Fruit fly (Drosophila melanogaster) whole organism, embryonic: ENCODE data around the gene pr.

ENCODE experiments used
- Adf1 ChIP-seq: fragments of 200-800 bp; sonication (Bioruptor generic); IDR thresholded peaks from 2 replicates; pipeline ENCODE4 v1.3.6; 2022; ENCODE audit warnings: missing biosample characterization, missing genetic modification characterization
- CG10267 ChIP-seq: fragments of 200-800 bp; sonication (Bioruptor generic); optimal IDR thresholded peaks from 2 replicates; lab custom pipeline; 2018; ENCODE audit warnings: missing biosample characterization, mild to moderate bottlenecking, missing genetic modification characterization, moderate library complexity
- CG10366 ChIP-seq: fragments of 200-800 bp; sonication (Bioruptor generic); IDR thresholded peaks from 2 replicates; pipeline ENCODE4 v1.3.6; 2022; ENCODE audit warnings: missing biosample characterization, missing genetic modification characterization
- CG10431 ChIP-seq: fragments of 200-800 bp; sonication (Bioruptor generic); optimal IDR thresholded peaks from 3 replicates; lab custom pipeline; 2018; ENCODE audit warnings: missing biosample characterization, mild to moderate bottlenecking, missing genetic modification characterization
- CG10543 ChIP-seq: fragments of 200-800 bp; sonication (Bioruptor generic); optimal IDR thresholded peaks from 3 replicates; lab custom pipeline; 2017; ENCODE audit warnings: missing biosample characterization, mild to moderate bottlenecking, missing genetic modification characterization, moderate library complexity
- CG11398 ChIP-seq: fragments of 200-800 bp; sonication (Bioruptor generic); optimal IDR thresholded peaks from 2 replicates; lab custom pipeline; 2016; ENCODE audit warnings: missing biosample characterization, missing genetic modification characterization
- CG12391 ChIP-seq: fragments of 200-800 bp; sonication (Bioruptor generic); optimal IDR thresholded peaks from 3 replicates; lab custom pipeline; 2018; ENCODE audit warnings: missing biosample characterization, mild to moderate bottlenecking, missing genetic modification characterization, moderate library complexity
- CG12659 ChIP-seq: fragments of 200-800 bp; sonication (Bioruptor generic); optimal IDR thresholded peaks from 3 replicates; lab custom pipeline; 2017; ENCODE audit warnings: mild to moderate bottlenecking, missing biosample characterization, missing genetic modification reagents, missing genetic modification characterization
- CG14050 ChIP-seq: fragments of 200-800 bp; sonication (Bioruptor generic); IDR thresholded peaks from 3 replicates; pipeline ENCODE4 v1.3.6; 2022; ENCODE audit warnings: missing biosample characterization, missing genetic modification characterization
- CG14965 ChIP-seq: fragments of 200-800 bp; sonication (Bioruptor generic); optimal IDR thresholded peaks from 2 replicates; lab custom pipeline; 2016; ENCODE audit warnings: missing biosample characterization, missing genetic modification characterization, borderline replicate concordance
- CG15514 ChIP-seq: fragments of 200-800 bp; sonication (Bioruptor generic); optimal IDR thresholded peaks from 3 replicates; lab custom pipeline; 2017; ENCODE audit warnings: missing biosample characterization, missing genetic modification characterization, mild to moderate bottlenecking, moderate library complexity, missing genetic modification reagents
- CG1602 ChIP-seq: fragments of 200-800 bp; sonication (Bioruptor generic); optimal IDR thresholded peaks from 3 replicates; lab custom pipeline; 2016; ENCODE audit warnings: missing biosample characterization, missing genetic modification characterization
- CG16863 ChIP-seq: fragments of 200-800 bp; sonication (Bioruptor generic); optimal IDR thresholded peaks from 3 replicates; lab custom pipeline; 2016; ENCODE audit warnings: missing biosample characterization, missing genetic modification characterization
- CG17568 ChIP-seq: fragments of 200-800 bp; sonication (Bioruptor generic); optimal IDR thresholded peaks from 2 replicates; lab custom pipeline; 2018; ENCODE audit warnings: missing biosample characterization, mild to moderate bottlenecking, missing genetic modification characterization, moderate library complexity
- CG17612 ChIP-seq: fragments of 200-800 bp; sonication (Bioruptor generic); IDR thresholded peaks from 2 replicates; pipeline ENCODE4 v1.3.6; 2022; ENCODE audit warnings: missing biosample characterization, missing genetic modification characterization
- CG18011 ChIP-seq: fragments of 200-800 bp; sonication (Bioruptor generic); optimal IDR thresholded peaks from 2 replicates; lab custom pipeline; 2017; ENCODE audit warnings: missing biosample characterization, missing genetic modification characterization, mild to moderate bottlenecking, moderate library complexity, missing genotype
- CG2129 ChIP-seq: fragments of 200-800 bp; sonication (Bioruptor generic); IDR thresholded peaks from 2 replicates; pipeline ENCODE4 v1.3.6; 2022; ENCODE audit warnings: missing biosample characterization, missing genetic modification characterization; ENCODE audit not compliant: partially characterized antibody
- CG32772 ChIP-seq: fragments of 200-800 bp; sonication (Bioruptor generic); IDR thresholded peaks from 2 replicates; pipeline ENCODE4 v1.3.6; 2022; ENCODE audit warnings: missing biosample characterization, missing genetic modification characterization
- CG5245 ChIP-seq: fragments of 200-800 bp; sonication (Bioruptor generic); optimal IDR thresholded peaks from 3 replicates; lab custom pipeline; 2016; ENCODE audit warnings: missing biosample characterization, missing genetic modification characterization
- CG6854 ChIP-seq: fragments of 200-800 bp; sonication (Bioruptor generic); optimal IDR thresholded peaks from 3 replicates; lab custom pipeline; 2017; ENCODE audit warnings: missing biosample characterization, mild to moderate bottlenecking, missing genetic modification characterization
- CG8924 ChIP-seq: fragments of 200-800 bp; optimal IDR thresholded peaks from 3 replicates; lab custom pipeline; 2019; ENCODE audit warnings: missing biosample characterization, mild to moderate bottlenecking, missing genetic modification characterization, moderate library complexity
- CG9437 ChIP-seq: fragments of 200-800 bp; sonication (Bioruptor generic); optimal IDR thresholded peaks from 2 replicates; lab custom pipeline; 2018; ENCODE audit warnings: missing biosample characterization, mild to moderate bottlenecking, missing genetic modification characterization
- CG9817 ChIP-seq: fragments of 200-800 bp; sonication (Bioruptor generic); optimal IDR thresholded peaks from 2 replicates; lab custom pipeline; 2018; ENCODE audit warnings: missing biosample characterization, mild to moderate bottlenecking, missing genetic modification characterization, moderate library complexity
- Drgx ChIP-seq: fragments of 200-800 bp; sonication (Bioruptor generic); IDR thresholded peaks from 2 replicates; pipeline ENCODE4 v1.3.6; 2022; ENCODE audit warnings: missing biosample characterization, missing genetic modification characterization
- Fer3 ChIP-seq: fragments of 200-800 bp; sonication (Bioruptor generic); optimal IDR thresholded peaks from 2 replicates; lab custom pipeline; 2018; ENCODE audit warnings: missing biosample characterization, mild to moderate bottlenecking, missing genetic modification characterization, moderate library complexity
- H2.0 ChIP-seq: fragments of 200-800 bp; sonication (Bioruptor generic); IDR thresholded peaks from 2 replicates; pipeline ENCODE4 v1.3.6; 2022; ENCODE audit warnings: missing biosample characterization, missing genetic modification characterization
- Hmx ChIP-seq: fragments of 200-800 bp; sonication (Bioruptor generic); optimal IDR thresholded peaks from 2 replicates; lab custom pipeline; 2016; ENCODE audit warnings: missing biosample characterization, missing genetic modification characterization
- Kr ChIP-seq: fragments of 200-800 bp; sonication (Bioruptor generic); optimal IDR thresholded peaks from 2 replicates; lab custom pipeline; 2017; ENCODE audit warnings: missing biosample characterization, mild to moderate bottlenecking, missing genetic modification characterization
- Lim3 ChIP-seq: fragments of 200-800 bp; sonication (Bioruptor generic); IDR thresholded peaks from 2 replicates; pipeline ENCODE4 v1.3.6; 2022; ENCODE audit warnings: missing biosample characterization, missing genetic modification characterization
- Poxn ChIP-seq: fragments of 200-800 bp; sonication (Bioruptor generic); IDR thresholded peaks from 2 replicates; pipeline ENCODE4 v1.3.6; 2022; ENCODE audit warnings: missing biosample characterization, missing genetic modification characterization
- Rfx ChIP-seq: fragments of 200-800 bp; sonication (Bioruptor generic); IDR thresholded peaks from 2 replicates; pipeline ENCODE4 v1.3.6; 2022; ENCODE audit warnings: missing biosample characterization, missing genetic modification characterization
- Side ChIP-seq: fragments of 200-800 bp; sonication (Bioruptor generic); optimal IDR thresholded peaks from 2 replicates; lab custom pipeline; 2016; ENCODE audit warnings: missing biosample characterization, missing genetic modification characterization
- Sry-δ ChIP-seq: fragments of 200-800 bp; sonication (Bioruptor generic); optimal IDR thresholded peaks from 2 replicates; lab custom pipeline; 2016; ENCODE audit warnings: missing biosample characterization, missing genetic modification characterization
- Tbp ChIP-seq: fragments of >200 bp; optimal IDR thresholded peaks from 2 replicates; lab custom pipeline; 2018; ENCODE audit warnings: missing biosample characterization, missing genetic modification characterization
- Xbp1 ChIP-seq: fragments of 200-800 bp; sonication (Bioruptor generic); optimal IDR thresholded peaks from 3 replicates; lab custom pipeline; 2016; ENCODE audit warnings: missing biosample characterization, mild to moderate bottlenecking, missing genetic modification characterization
- abd-A ChIP-seq: fragments of 200-800 bp; sonication (Bioruptor generic); optimal IDR thresholded peaks from 3 replicates; lab custom pipeline; 2019; ENCODE audit warnings: missing biosample characterization, mild to moderate bottlenecking, missing genetic modification characterization, moderate library complexity
- ato ChIP-seq: fragments of 200-800 bp; sonication (Bioruptor generic); IDR thresholded peaks from 2 replicates; pipeline ENCODE4 v1.3.6; 2022; ENCODE audit warnings: missing biosample characterization, missing genetic modification characterization; ENCODE audit not compliant: partially characterized antibody
- bsh ChIP-seq, 2 experiments: fragments of 200-800 bp; sonication (Bioruptor generic); optimal IDR thresholded peaks; 2 replicates each; lab custom pipeline; 2017 to 2018; ENCODE audit warnings: mild to moderate bottlenecking in 2 of 2, missing biosample characterization in 2 of 2, missing genetic modification characterization in 2 of 2, moderate library complexity in 1 of 2
- dmrt11E ChIP-seq: fragments of 200-800 bp; sonication (Bioruptor generic); optimal IDR thresholded peaks from 3 replicates; lab custom pipeline; 2018; ENCODE audit warnings: missing biosample characterization, mild to moderate bottlenecking, missing genetic modification characterization, moderate library complexity
- dpn ChIP-seq, 2 experiments: fragments of 200-800 bp; sonication (Bioruptor generic); optimal IDR thresholded peaks; 3 replicates each; lab custom pipeline; 2016; ENCODE audit warnings: missing biosample characterization in 2 of 2, missing genetic modification characterization in 2 of 2
- eve ChIP-seq, 2 experiments: fragments of >200 bp; optimal IDR thresholded peaks; 2 replicates each; lab custom pipeline; 2017; ENCODE audit warnings: missing biosample characterization in 2 of 2, missing genetic modification characterization in 2 of 2
- exex ChIP-seq: fragments of 200-800 bp; sonication (Bioruptor generic); optimal IDR thresholded peaks from 4 replicates; lab custom pipeline; 2018; ENCODE audit warnings: missing biosample characterization, mild to moderate bottlenecking, missing genetic modification characterization, moderate library complexity
- fd64A ChIP-seq: fragments of 200-800 bp; sonication (Bioruptor generic); optimal IDR thresholded peaks from 3 replicates; lab custom pipeline; 2018; ENCODE audit warnings: missing biosample characterization, mild to moderate bottlenecking, missing genetic modification characterization
- gsb ChIP-seq: fragments of 200-800 bp; sonication (Bioruptor generic); IDR thresholded peaks from 2 replicates; pipeline ENCODE4 v1.3.6; 2022; ENCODE audit warnings: missing biosample characterization, missing genetic modification characterization
- ken ChIP-seq: fragments of 200-800 bp; sonication (Bioruptor generic); IDR thresholded peaks from 3 replicates; pipeline ENCODE4 v1.3.6; 2022; ENCODE audit warnings: missing biosample characterization, missing genetic modification characterization
- mld ChIP-seq: fragments of 200-800 bp; sonication (Bioruptor generic); IDR thresholded peaks from 3 replicates; pipeline ENCODE4 v1.3.6; 2022; ENCODE audit warnings: missing biosample characterization, missing genetic modification characterization; ENCODE audit not compliant: partially characterized antibody
- nom ChIP-seq: fragments of 200-800 bp; sonication (Bioruptor generic); optimal IDR thresholded peaks from 2 replicates; lab custom pipeline; 2017; ENCODE audit warnings: missing biosample characterization, missing genetic modification characterization, mild to moderate bottlenecking, moderate library complexity, missing genetic modification reagents
- scrt ChIP-seq: fragments of 200-800 bp; sonication (Bioruptor generic); optimal IDR thresholded peaks from 2 replicates; lab custom pipeline; 2018; ENCODE audit warnings: missing biosample characterization, mild to moderate bottlenecking, missing genetic modification characterization, moderate library complexity
- stc ChIP-seq: fragments of 200-800 bp; sonication (Bioruptor generic); IDR thresholded peaks from 2 replicates; pipeline ENCODE4 v1.3.6; 2022; ENCODE audit warnings: missing biosample characterization, missing genetic modification characterization
- unc-4 ChIP-seq: fragments of 200-800 bp; sonication (Bioruptor generic); IDR thresholded peaks from 2 replicates; pipeline ENCODE4 v1.3.6; 2022; ENCODE audit warnings: missing biosample characterization, missing genetic modification characterization; ENCODE audit not compliant: partially characterized antibody
- yki ChIP-seq: fragments of >200 bp; optimal IDR thresholded peaks from 3 replicates; lab custom pipeline; 2018

The pr gene

dm6 chr2L:20093794-20094193 lies 18.5 kb upstream of the pr start, which contains the start of the genes Taf13 and nesd (continued):
- TF ChIP-seq scrt (GFP tag; lab: Kevin White, UChicago) (no peak), Poxn (no peak), CG6854 (GFP tag; lab: Kevin White, UChicago) (no peak), eve (GFP tag; optimal IDR thresholded peaks at IDR 0.05; lab: Kevin White, UChicago) (no peak), Drgx (GFP tag; lab: Robert Waterston, UW) (no peak), Xbp1 (GFP tag; lab: Kevin White, UChicago) (peak; percentile 39), CG8924 (tag; lab: Kevin White, UChicago) (peak; percentile 19), nom (GFP tag; lab: Kevin White, UChicago) (no peak), Tbp (GFP tag; lab: Kevin White, UChicago) (no peak), dpn (GFP tag; optimal IDR thresholded peaks at IDR 0.05; lab: Kevin White, UChicago) (peak; percentile 6 to 38), CG17612 (GFP tag; lab: Robert Waterston, UW) (no peak), Kr (GFP tag; lab: Kevin White, UChicago) (no peak), CG12659 (GFP tag; lab: Kevin White, UChicago) (peak; percentile 60), ato (GFP tag; lab: Robert Waterston, UW) (0 out of 2 replicates have a peak, but pooled peaks have one; percentile 20), CG14050 (no peak), unc-4 (peak; percentile 75), Side (GFP tag; lab: Kevin White, UChicago) (no peak), CG5245 (GFP tag; lab: Kevin White, UChicago) (no peak), CG10267 (tag; lab: Kevin White, UChicago) (peak; percentile 56), CG2129 (GFP tag; lab: Robert Waterston, UW) (peak; percentile 58; the same call in 1 of the 2 replicates), gsb (GFP tag; lab: Robert Waterston, UW) (no peak), CG16863 (peak; percentile 64), bsh (GFP tag; optimal IDR thresholded peaks at IDR 0.05; lab: Kevin White, UChicago) (peak in 1 of 2 experiments; percentile 8), abd-A (tag; lab: Kevin White, UChicago) (no peak), CG10431 (no peak), Adf1 (GFP tag; lab: Robert Waterston, UW) (no peak; the same call in 1 of the 2 replicates), CG15514 (GFP tag; lab: Kevin White, UChicago) (peak; percentile 65), CG18011 (GFP tag; lab: Kevin White, UChicago) (peak; percentile 9), CG14965 (GFP tag; lab: Kevin White, UChicago) (no peak), Lim3 (GFP tag; lab: Robert Waterston, UW) (no peak), Hmx (no peak), CG10366 (GFP tag; lab: Robert Waterston, UW) (no peak), CG11398 (GFP tag; lab: Kevin White, UChicago) (no peak), CG32772 (GFP tag; lab: Robert Waterston, UW) (no peak), CG17568 (GFP tag; lab: Kevin White, UChicago) (no peak), stc (GFP tag; lab: Robert Waterston, UW) (no peak), mld (GFP tag; lab: Robert Waterston, UW) (no peak; the same call in 2 of the 3 replicates), ken (GFP tag; lab: Robert Waterston, UW) (no peak), CG9437 (GFP tag; lab: Kevin White, UChicago) (peak; percentile 35), Sry-δ (GFP tag; lab: Kevin White, UChicago) (peak; percentile 69), CG12391 (tag; lab: Kevin White, UChicago) (peak; percentile 66), Fer3 (tag; lab: Kevin White, UChicago) (no peak), Rfx (GFP tag; lab: Robert Waterston, UW) (peak; percentile 28; the same call in 1 of the 2 replicates), H2.0 (GFP tag; lab: Robert Waterston, UW) (no peak), yki (lab: Kevin White, UChicago) (no peak), CG10543 (GFP tag; lab: Kevin White, UChicago) (peak; percentile 32), exex (tag; lab: Kevin White, UChicago) (peak; percentile 20), CG9817 (tag; lab: Kevin White, UChicago) (peak; percentile 47), CG1602 (GFP tag; lab: Kevin White, UChicago) (no peak), dmrt11E (tag; lab: Kevin White, UChicago) (peak; percentile 46), fd64A (GFP tag; lab: Kevin White, UChicago) (no peak)
